Worm (Caenorhabditis elegans): ENCODE data around the gene attf-2.
A peak's percentile ranks its signal among the peaks of the same experiment; 100 is the strongest.

attf-2 gene

DNA sequence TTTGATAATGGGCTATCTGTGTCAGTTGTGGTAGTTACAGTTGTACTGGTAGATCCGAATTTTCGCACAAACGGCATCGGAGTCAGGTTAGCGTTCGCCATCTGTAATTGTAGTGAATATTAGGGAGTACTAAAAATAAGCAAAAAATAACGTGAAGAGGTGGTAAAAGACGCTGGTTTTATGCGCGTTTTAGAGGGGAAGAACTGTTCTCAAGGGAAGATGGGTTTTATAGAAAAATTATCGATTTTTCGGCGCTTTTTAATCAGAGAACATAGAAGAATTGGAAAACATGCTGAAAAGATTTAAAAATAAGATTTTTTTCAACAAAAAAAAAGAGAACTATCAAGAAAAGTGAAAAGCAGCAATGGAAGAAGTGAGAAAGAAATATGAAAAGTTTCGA lies 27.2 kb upstream of the attf-2 start, which contains the start of gene C13F10.7:
TSS of gene C13F10.7 (minus strand) at position 101 of the 400 bp plus-strand sequence.
- TF ChIP-seq daf-8 (GFP tag; IDR thresholded peaks at IDR 0.05) (no peak), ceh-28 (tag; optimal IDR thresholded peaks at IDR 0.05) (peak; percentile 25), daf-12 (tag; optimal IDR thresholded peaks at IDR 0.05) (no peak), spr-3 (GFP tag; optimal IDR thresholded peaks at IDR 0.05) (no peak)

DNA sequence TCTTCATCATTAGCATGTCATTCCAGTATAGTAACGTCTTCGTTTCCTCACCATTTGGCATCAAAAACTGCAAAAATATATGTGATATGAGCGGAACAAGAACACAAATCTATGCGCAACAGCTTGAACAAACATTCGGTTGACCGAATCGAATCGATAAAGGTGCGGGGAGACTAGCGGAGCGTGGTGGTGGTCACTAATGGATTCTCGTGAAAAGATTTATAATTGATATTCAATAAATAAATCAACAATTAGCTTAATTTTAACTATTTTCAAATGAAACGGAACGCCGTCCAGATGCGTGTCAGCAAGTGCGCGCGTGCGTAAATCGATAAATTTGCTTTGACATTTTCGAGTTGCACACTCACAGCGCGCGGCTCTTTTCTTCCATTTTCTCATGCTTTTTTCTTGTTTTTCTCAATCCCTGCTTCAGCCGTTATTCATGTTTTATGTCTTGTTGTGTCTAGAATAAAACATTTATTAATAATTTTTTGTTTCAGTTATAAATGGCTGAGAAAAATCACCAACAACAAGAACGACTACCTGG lies 25.1 kb upstream of the attf-2 start, which contains the start of the genes C13F10.8, C13F10.6 and kxd-1:
TSS of gene C13F10.8 (minus strand) at position 51 of the 547 bp plus-strand sequence.
TSS of gene C13F10.6 (minus strand) at position 67 of the 547 bp plus-strand sequence.
TSS of gene kxd-1 (plus strand) at position 497 of the 547 bp plus-strand sequence.
- peak in 1 of 2 experiments; percentile 32 for TF ChIP-seq unc-62 (GFP tag; optimal IDR thresholded peaks at IDR 0.05 in 1 of 2)
- TF ChIP-seq unc-62 (tag; optimal IDR thresholded peaks at IDR 0.05): no peak
- peak; percentile 36 for TF ChIP-seq hlh-30 (tag; optimal IDR thresholded peaks at IDR 0.05; ENCODE audit: insufficient read depth)
- TF ChIP-seq lsy-2 (tag; optimal IDR thresholded peaks at IDR 0.05): peak in 1 of 2 experiments; percentile 35
- TF ChIP-seq F49E8.2 (tag; optimal IDR thresholded peaks at IDR 0.05; ENCODE audit: borderline replicate concordance): no peak
- no peak for TF ChIP-seq snpc-4 (tag; optimal IDR thresholded peaks at IDR 0.05)
- no peak for TF ChIP-seq hif-1 (tag; optimal IDR thresholded peaks at IDR 0.05)
- peak; percentile 37 for TF ChIP-seq nhr-6 (tag; optimal IDR thresholded peaks at IDR 0.05)
- TF ChIP-seq nhr-11 (tag; optimal IDR thresholded peaks at IDR 0.05): no peak
- no peak for TF ChIP-seq Y5F2A.4 (GFP tag; optimal IDR thresholded peaks at IDR 0.05)
- TF ChIP-seq snpc-1.2 (GFP tag; IDR thresholded peaks at IDR 0.05): no peak
- TF ChIP-seq arid-1 (GFP tag; conservative IDR thresholded peaks at IDR 0.05): no peak
- no peak for TF ChIP-seq nhr-111 (GFP tag; optimal IDR thresholded peaks at IDR 0.05)
- peak; percentile 5 for TF ChIP-seq dpl-1 (GFP tag; optimal IDR thresholded peaks at IDR 0.05)
- TF ChIP-seq tra-1 (GFP tag; IDR thresholded peaks at IDR 0.05): no peak
- peak; percentile 35; the same call in 1 of the 2 replicates for TF ChIP-seq hmg-1.1 (GFP tag; IDR thresholded peaks at IDR 0.05)
- TF ChIP-seq lin-15B (tag; optimal IDR thresholded peaks at IDR 0.05): no peak
- peak; percentile 4 for TF ChIP-seq hlh-11 (tag; optimal IDR thresholded peaks at IDR 0.05)
- TF ChIP-seq fkh-10 (GFP tag; optimal IDR thresholded peaks at IDR 0.05): no peak
- TF ChIP-seq lin-38 (GFP tag; IDR thresholded peaks at IDR 0.05): 0 out of 2 replicates have a peak, but pooled peaks have one; percentile 15
- TF ChIP-seq ceh-82 (tag; optimal IDR thresholded peaks at IDR 0.05): no peak
- no peak for TF ChIP-seq pqm-1 (tag; optimal IDR thresholded peaks at IDR 0.05)
- TF ChIP-seq daf-8 (GFP tag; IDR thresholded peaks at IDR 0.05): no peak

DNA sequence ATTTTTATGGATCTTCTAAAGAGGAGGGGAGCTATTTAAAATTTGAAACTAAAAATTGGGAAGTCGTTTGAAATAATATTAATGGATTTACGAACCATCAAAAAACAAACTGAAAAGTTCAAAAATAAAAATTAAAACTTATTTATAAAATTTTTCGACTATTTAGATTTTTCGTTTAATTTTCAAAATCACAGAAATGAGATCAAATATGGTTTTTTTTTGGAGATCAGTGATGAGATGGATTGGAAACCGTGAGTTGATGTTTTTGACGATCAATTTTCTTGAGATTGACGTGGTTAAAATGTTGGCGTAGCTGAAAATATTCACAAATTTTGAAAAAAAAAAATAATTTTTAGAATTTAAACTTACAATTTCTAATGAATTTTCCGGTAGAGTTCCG lies 23.1 kb upstream of the attf-2 start, which contains the start of gene C13F10.5:
TSS of gene C13F10.5 (minus strand) at position 101 of the 400 bp plus-strand sequence.
- TF ChIP-seq aha-1 (tag) (peak; percentile 42), ztf-7 (tag; optimal IDR thresholded peaks at IDR 0.05) (no peak)

DNA sequence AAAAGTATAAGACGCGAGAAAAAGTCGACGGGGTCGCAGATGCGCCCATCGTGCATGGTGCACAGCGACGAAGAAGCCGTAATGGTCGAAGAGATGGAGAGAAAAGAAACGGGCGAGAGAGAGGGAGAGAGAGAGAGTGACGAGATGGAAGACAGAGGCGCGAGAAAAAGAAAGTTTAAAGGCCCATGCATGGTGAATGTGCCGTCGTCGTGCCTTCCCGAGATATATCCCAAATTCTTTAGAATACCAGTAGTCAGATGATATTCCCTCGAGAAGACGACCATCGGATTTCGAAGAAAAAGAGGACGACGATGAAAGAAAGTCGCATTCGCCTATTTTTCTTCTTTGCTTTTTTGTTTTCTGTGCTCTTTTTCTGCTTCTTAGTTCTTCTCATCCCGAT lies 20.1 kb upstream of the attf-2 start:
- TF ChIP-seq set-16 (GFP tag; IDR thresholded peaks at IDR 0.05): peak; percentile 38
- peak in 1 of 2 experiments; percentile 72 for TF ChIP-seq unc-62 (GFP tag; optimal IDR thresholded peaks at IDR 0.05 in 1 of 2)
- no peak for TF ChIP-seq unc-62 (tag; optimal IDR thresholded peaks at IDR 0.05)
- no peak for TF ChIP-seq T20F7.1 (GFP tag; optimal IDR thresholded peaks at IDR 0.05)
- TF ChIP-seq pha-4 (GFP tag; IDR thresholded peaks at IDR 0.05): no peak
- no peak for TF ChIP-seq pha-4 (tag; optimal IDR thresholded peaks at IDR 0.05)
- TF ChIP-seq lsy-2 (tag; optimal IDR thresholded peaks at IDR 0.05): peak in 1 of 2 experiments; percentile 3
- no peak for TF ChIP-seq ceh-62 (tag; optimal IDR thresholded peaks at IDR 0.05)
- TF ChIP-seq F10B5.3 (tag; optimal IDR thresholded peaks at IDR 0.05): no peak
- no peak for TF ChIP-seq pqm-1 (tag; optimal IDR thresholded peaks at IDR 0.05)
- no peak for TF ChIP-seq spr-3 (GFP tag; optimal IDR thresholded peaks at IDR 0.05)
- TF ChIP-seq madf-5 (GFP tag; IDR thresholded peaks at IDR 0.05): no peak
- TF ChIP-seq egl-43 (GFP tag; IDR thresholded peaks at IDR 0.05): no peak
- TF ChIP-seq rbr-2 (tag; optimal IDR thresholded peaks at IDR 0.05): peak; percentile 27
- TF ChIP-seq ZK337.2 (GFP tag; IDR thresholded peaks at IDR 0.05): no peak
- no peak for TF ChIP-seq duxl-1 (tag; optimal IDR thresholded peaks at IDR 0.05; ENCODE audit: poor library complexity)
- TF ChIP-seq zag-1 (tag; optimal IDR thresholded peaks at IDR 0.05): no peak
- TF ChIP-seq R02D3.7 (tag; optimal IDR thresholded peaks at IDR 0.05): no peak
- peak; percentile 59 for TF ChIP-seq hlh-30 (tag; optimal IDR thresholded peaks at IDR 0.05; ENCODE audit: insufficient read depth)
- TF ChIP-seq mep-1 (tag; optimal IDR thresholded peaks at IDR 0.05): peak; percentile 15
- TF ChIP-seq Y105C5A.15 (GFP tag; IDR thresholded peaks at IDR 0.05): no peak

Measured in whole organism, L4 larva.